Worm (Caenorhabditis elegans) whole organism, L2 larva: ENCODE measurements around the gene C17F4.11.

Source experiments
- skn-1 ChIP-seq: sonication (generic microtip); optimal IDR thresholded peaks from 2 replicates; lab custom pipeline; 2017; ENCODE audit warnings: missing biosample characterization, missing genetic modification characterization
- zag-1 ChIP-seq: fragments of 150-350 bp; optimal IDR thresholded peaks from 2 replicates; lab custom pipeline; 2014; ENCODE audit warnings: missing biosample characterization, missing genetic modification characterization

The C17F4.11 gene

DNA sequence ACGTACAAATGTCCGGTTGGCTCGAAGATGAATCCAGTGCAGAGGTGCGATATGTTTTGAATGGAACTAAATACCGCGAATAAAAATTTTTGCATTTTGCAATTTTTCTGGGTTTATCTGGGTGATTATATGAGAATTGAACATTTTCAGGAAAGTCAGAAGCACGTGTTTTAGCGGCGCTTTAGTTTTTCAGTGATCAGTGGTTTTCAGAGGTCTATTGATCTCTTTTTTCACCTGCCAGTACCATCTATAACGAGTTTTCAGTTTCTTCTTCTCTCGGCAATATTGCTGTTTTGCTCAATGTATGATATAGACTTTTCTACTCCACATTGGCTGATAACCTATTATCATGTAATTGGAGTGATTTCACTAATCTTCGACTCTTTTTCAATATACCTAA is 49.8 kb downstream of the C17F4.11 start, which contains the start of gene sri-63:
TSS of gene sri-63 (plus strand) at position 301 of the 400 bp plus-strand sequence.
- no peak for TF ChIP-seq zag-1 (tag; lab: Kevin White, UChicago)
- TF ChIP-seq skn-1 (tag; lab: Kevin White, UChicago), result no peak
